Worm (Caenorhabditis elegans) whole organism, mixed stage, embryonic: ENCODE results near the gene nmur-3.

ENCODE experiments used
- lsy-2 ChIP-seq: fragments of 150-350 bp; optimal IDR thresholded peaks from 2 replicates; lab custom pipeline; 2014; ENCODE audit warnings: missing biosample characterization, missing genetic modification characterization
- mep-1 ChIP-seq: fragments of 150-350 bp; optimal IDR thresholded peaks from 2 replicates; lab custom pipeline; 2017; ENCODE audit warnings: missing biosample characterization, missing genetic modification reagents, missing genetic modification characterization, inconsistent platforms
- nhr-28 ChIP-seq: fragments of 150-350 bp; optimal IDR thresholded peaks from 2 replicates; lab custom pipeline; 2014; ENCODE audit warnings: missing biosample characterization, missing genetic modification characterization
- unc-39 ChIP-seq: fragments of 150-350 bp; optimal IDR thresholded peaks from 2 replicates; lab custom pipeline; 2014; ENCODE audit warnings: missing biosample characterization, missing genetic modification characterization

DNA sequence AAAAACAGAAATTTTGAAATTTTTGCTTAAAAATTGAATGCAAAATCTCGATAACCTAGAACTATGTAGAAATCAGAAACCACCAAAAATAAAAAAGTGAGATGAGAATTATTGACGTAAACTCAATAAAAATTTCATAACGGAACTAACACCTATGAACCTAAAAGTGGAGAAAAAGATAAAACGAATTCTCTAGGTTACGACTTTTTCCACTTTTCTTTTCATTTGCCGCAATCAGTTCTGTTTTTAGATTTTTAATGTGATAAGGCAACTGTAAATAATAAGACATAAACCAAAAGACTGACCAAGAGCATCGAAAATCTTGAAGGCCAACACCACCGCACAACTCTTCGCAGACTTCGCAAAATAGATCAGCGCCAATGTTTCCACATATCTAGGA is 35.7 kb downstream of the nmur-3 start:
- TF ChIP-seq unc-39 (tag; lab: Kevin White, UChicago) (no peak), lsy-2 (tag; lab: Kevin White, UChicago) (no peak), nhr-28 (tag; lab: Kevin White, UChicago) (no peak), mep-1 (tag; lab: Kevin White, UChicago) (no peak)
